Worm (Caenorhabditis elegans) whole organism, L4 larva: ENCODE results near the gene mks-2.
A peak's percentile ranks its signal among the peaks of the same experiment; 100 is the strongest.

Experiments
- F10B5.3 ChIP-seq: sonication (generic microtip); optimal IDR thresholded peaks from 2 replicates; lab custom pipeline; 2016; ENCODE audit warnings: mild to moderate bottlenecking, missing genetic modification characterization, missing compliant biosample characterization
- F26F4.8 ChIP-seq: fragments of 200-800 bp; sonication (Bioruptor generic); conservative IDR thresholded peaks from 2 replicates; pipeline ENCODE4 v1.3.6; 2022; ENCODE audit warnings: missing genetic modification characterization, missing compliant biosample characterization
- R02D3.7 ChIP-seq: fragments of 150-350 bp; sonication (generic microtip); optimal IDR thresholded peaks from 3 replicates; lab custom pipeline; 2014; ENCODE audit warnings: missing biosample characterization, missing genetic modification characterization
- Y105C5A.15 ChIP-seq: fragments of 200-800 bp; sonication (Bioruptor generic); IDR thresholded peaks from 2 replicates; pipeline ENCODE4 v1.3.6; 2022; ENCODE audit warnings: missing genetic modification characterization, missing compliant biosample characterization
- Y5F2A.4 ChIP-seq: fragments of 200-800 bp; sonication (Bioruptor generic); optimal IDR thresholded peaks from 2 replicates; lab custom pipeline; 2018; ENCODE audit warnings: mild to moderate bottlenecking, missing genetic modification characterization, missing compliant biosample characterization
- ZK337.2 ChIP-seq: fragments of 200-800 bp; sonication (Bioruptor generic); IDR thresholded peaks from 2 replicates; pipeline ENCODE4 v1.3.6; 2022; ENCODE audit warnings: missing genetic modification reagents, missing genetic modification characterization, missing compliant biosample characterization
- ZK546.5 ChIP-seq, 2 experiments: sonication (generic microtip); optimal IDR thresholded peaks; 2 replicates each; lab custom pipeline; 2017; ENCODE audit warnings: missing biosample characterization in 2 of 2, missing genetic modification characterization in 2 of 2
- aly-2 ChIP-seq: sonication (generic microtip); optimal IDR thresholded peaks from 2 replicates; lab custom pipeline; 2018; ENCODE audit warnings: missing biosample characterization, missing genetic modification characterization
- ama-1 ChIP-seq: fragments of 150-350 bp; optimal IDR thresholded peaks from 2 replicates; lab custom pipeline; 2014; ENCODE audit warnings: inconsistent platforms, mixed read lengths
- attf-4 ChIP-seq: sonication (generic microtip); optimal IDR thresholded peaks from 3 replicates; lab custom pipeline; 2017; ENCODE audit warnings: missing biosample characterization, missing genetic modification characterization
- ceh-28 ChIP-seq: fragments of 150-350 bp; optimal IDR thresholded peaks from 2 replicates; lab custom pipeline; 2014; ENCODE audit warnings: missing biosample characterization, missing genetic modification reagents, missing genetic modification characterization
- ceh-32 ChIP-seq: sonication (generic microtip); optimal IDR thresholded peaks from 2 replicates; lab custom pipeline; 2016; ENCODE audit warnings: mild to moderate bottlenecking, missing genetic modification characterization, missing compliant biosample characterization; ENCODE audit not compliant: poor library complexity
- ces-1 ChIP-seq: fragments of 150-350 bp; sonication (generic microtip); optimal IDR thresholded peaks from 4 replicates; lab custom pipeline; 2014; ENCODE audit warnings: missing biosample characterization, missing genetic modification reagents, missing genetic modification characterization
- cey-2 ChIP-seq: sonication (generic microtip); optimal IDR thresholded peaks from 3 replicates; lab custom pipeline; 2017; ENCODE audit warnings: missing genetic modification characterization, mild to moderate bottlenecking, missing compliant biosample characterization, antibody characterized with exemption, borderline replicate concordance; ENCODE audit not compliant: insufficient read depth
- ctbp-1 ChIP-seq: fragments of 200-800 bp; sonication (Bioruptor generic); IDR thresholded peaks from 2 replicates; pipeline ENCODE4 v1.3.6; 2022; ENCODE audit warnings: missing genetic modification reagents, missing genetic modification characterization, missing compliant biosample characterization
- daf-12 ChIP-seq: fragments of 150-350 bp; optimal IDR thresholded peaks from 2 replicates; lab custom pipeline; 2014; ENCODE audit warnings: missing biosample characterization, missing genetic modification reagents, missing genetic modification characterization
- daf-16 ChIP-seq, 3 experiments: sonication (generic microtip); optimal IDR thresholded peaks; 2 replicates each; lab custom pipeline; 2016 to 2017; ENCODE audit warnings: missing genetic modification characterization in 3 of 3, missing genetic modification reagents in 3 of 3, mild to moderate bottlenecking in 2 of 3, missing compliant biosample characterization in 2 of 3, missing biosample characterization in 1 of 3, moderate library complexity in 1 of 3
- daf-19 ChIP-seq: fragments of 200-800 bp; sonication (Bioruptor generic); conservative IDR thresholded peaks from 2 replicates; pipeline ENCODE4 v1.3.6; 2022; ENCODE audit warnings: missing genetic modification characterization, missing compliant biosample characterization
- dmd-8 ChIP-seq: fragments of 200-800 bp; sonication (Bioruptor generic); IDR thresholded peaks from 2 replicates; pipeline ENCODE4 v1.3.6; 2022; ENCODE audit warnings: missing genetic modification characterization, missing compliant biosample characterization
- dmd-9 ChIP-seq: fragments of 200-800 bp; sonication (Bioruptor generic); IDR thresholded peaks from 2 replicates; pipeline ENCODE4 v1.3.6; 2022; ENCODE audit warnings: missing genetic modification reagents, missing genetic modification characterization, missing compliant biosample characterization
- dpl-1 ChIP-seq: fragments of 150-350 bp; optimal IDR thresholded peaks from 2 replicates; lab custom pipeline; 2014; ENCODE audit warnings: missing biosample characterization, missing genetic modification reagents, missing genetic modification characterization
- dve-1 ChIP-seq: sonication (generic microtip); optimal IDR thresholded peaks from 2 replicates; lab custom pipeline; 2017; ENCODE audit warnings: antibody characterized with exemption, mild to moderate bottlenecking, missing genetic modification characterization, missing compliant biosample characterization; ENCODE audit not compliant: insufficient read depth
- egl-27 ChIP-seq: sonication (generic microtip); optimal IDR thresholded peaks from 3 replicates; lab custom pipeline; 2017; ENCODE audit warnings: missing biosample characterization, missing genetic modification reagents, missing genetic modification characterization
- fkh-10 ChIP-seq: fragments of 150-350 bp; optimal IDR thresholded peaks from 2 replicates; lab custom pipeline; 2014; ENCODE audit warnings: missing biosample characterization, missing genetic modification reagents, missing genetic modification characterization
- fos-1 ChIP-seq: fragments of 150-350 bp; optimal IDR thresholded peaks from 2 replicates; lab custom pipeline; 2014; ENCODE audit warnings: missing biosample characterization, missing genetic modification characterization
- hlh-11 ChIP-seq: fragments of 200-800 bp; sonication (Bioruptor generic); optimal IDR thresholded peaks from 2 replicates; lab custom pipeline; 2018; ENCODE audit warnings: mild to moderate bottlenecking, missing genetic modification characterization, missing compliant biosample characterization
- hmg-1.1 ChIP-seq: fragments of 200-800 bp; sonication (Bioruptor generic); IDR thresholded peaks from 2 replicates; pipeline ENCODE4 v1.3.6; 2022; ENCODE audit warnings: missing genetic modification reagents, missing genetic modification characterization, missing compliant biosample characterization
- lin-13 ChIP-seq: fragments of 150-350 bp; optimal IDR thresholded peaks from 2 replicates; lab custom pipeline; 2014; ENCODE audit warnings: missing biosample characterization, missing genetic modification reagents, missing genetic modification characterization
- lin-39 ChIP-seq: fragments of 150-350 bp; optimal IDR thresholded peaks from 2 replicates; lab custom pipeline; 2014; ENCODE audit warnings: missing biosample characterization, missing genetic modification reagents, missing genetic modification characterization
- lir-3 ChIP-seq: sonication (generic microtip); optimal IDR thresholded peaks from 2 replicates; lab custom pipeline; 2016; ENCODE audit warnings: mild to moderate bottlenecking, missing genetic modification characterization, missing compliant biosample characterization
- lsy-2 ChIP-seq, 2 experiments: fragments of 150-350 bp in 1 of 2; sonication (generic microtip) in 1 of 2; optimal IDR thresholded peaks; 2 replicates each; lab custom pipeline; 2014 to 2017; ENCODE audit warnings: missing biosample characterization in 2 of 2, missing genetic modification characterization in 2 of 2
- mdl-1 ChIP-seq, 2 experiments: fragments of 150-350 bp in 1 of 2; sonication (generic microtip) in 1 of 2; optimal IDR thresholded peaks; 2 replicates each; lab custom pipeline; 2014 to 2017; ENCODE audit warnings: missing biosample characterization in 2 of 2, missing genetic modification characterization in 2 of 2
- mxl-3 ChIP-seq: fragments of 200-800 bp; sonication (Bioruptor generic); optimal IDR thresholded peaks from 2 replicates; lab custom pipeline; 2018; ENCODE audit warnings: mild to moderate bottlenecking, missing genetic modification characterization, missing compliant biosample characterization
- nhr-10 ChIP-seq: fragments of 150-350 bp; optimal IDR thresholded peaks from 2 replicates; lab custom pipeline; 2014; ENCODE audit warnings: missing biosample characterization, missing genetic modification characterization
- nhr-102 ChIP-seq: sonication (generic microtip); optimal IDR thresholded peaks from 2 replicates; lab custom pipeline; 2016; ENCODE audit warnings: mild to moderate bottlenecking, missing genetic modification characterization, moderate library complexity, missing compliant biosample characterization
- nhr-111 ChIP-seq: fragments of 200-800 bp; sonication (Bioruptor generic); optimal IDR thresholded peaks from 2 replicates; lab custom pipeline; 2018; ENCODE audit warnings: mild to moderate bottlenecking, missing genetic modification characterization, missing compliant biosample characterization
- nhr-25 ChIP-seq: sonication (generic microtip); optimal IDR thresholded peaks from 2 replicates; lab custom pipeline; 2017; ENCODE audit warnings: missing genetic modification characterization, mild to moderate bottlenecking, missing compliant biosample characterization, antibody characterized with exemption, moderate library complexity, borderline replicate concordance; ENCODE audit not compliant: insufficient read depth
- nhr-6 ChIP-seq: fragments of 150-350 bp; optimal IDR thresholded peaks from 2 replicates; lab custom pipeline; 2014; ENCODE audit warnings: missing biosample characterization, missing genetic modification characterization
- php-3 ChIP-seq: fragments of 200-800 bp; sonication (Bioruptor generic); IDR thresholded peaks from 2 replicates; pipeline ENCODE4 v1.3.6; 2022; ENCODE audit warnings: missing genetic modification reagents, missing genetic modification characterization, missing compliant biosample characterization
- pqm-1 ChIP-seq: sonication (generic microtip); optimal IDR thresholded peaks from 2 replicates; lab custom pipeline; 2017; ENCODE audit warnings: missing biosample characterization, missing genetic modification characterization
- rbr-2 ChIP-seq: sonication (generic microtip); optimal IDR thresholded peaks from 2 replicates; lab custom pipeline; 2016; ENCODE audit warnings: missing genotype, missing genetic modification characterization, missing compliant biosample characterization
- set-16 ChIP-seq: fragments of 200-800 bp; sonication (Bioruptor generic); IDR thresholded peaks from 2 replicates; pipeline ENCODE4 v1.3.6; 2022; ENCODE audit warnings: missing genetic modification reagents, missing genetic modification characterization, missing compliant biosample characterization
- skn-1 ChIP-seq: fragments of 150-350 bp; optimal IDR thresholded peaks from 2 replicates; lab custom pipeline; 2014; ENCODE audit warnings: missing biosample characterization, missing genetic modification characterization
- snpc-4 ChIP-seq: fragments of 150-350 bp; optimal IDR thresholded peaks from 2 replicates; lab custom pipeline; 2014; ENCODE audit warnings: missing biosample characterization, missing genetic modification characterization
- spr-1 ChIP-seq: sonication (generic microtip); optimal IDR thresholded peaks from 2 replicates; lab custom pipeline; 2016; ENCODE audit warnings: mild to moderate bottlenecking, missing genetic modification characterization, missing compliant biosample characterization
- tag-97 ChIP-seq: fragments of 200-800 bp; sonication (Bioruptor generic); IDR thresholded peaks from 2 replicates; pipeline ENCODE4 v1.3.6; 2022; ENCODE audit warnings: missing genetic modification characterization, missing compliant biosample characterization
- tra-1 ChIP-seq: fragments of 200-800 bp; sonication (Bioruptor generic); IDR thresholded peaks from 2 replicates; pipeline ENCODE4 v1.3.6; 2022; ENCODE audit warnings: missing genetic modification reagents, missing genetic modification characterization, missing compliant biosample characterization
- unc-130 ChIP-seq: sonication (generic microtip); optimal IDR thresholded peaks from 2 replicates; lab custom pipeline; 2016; ENCODE audit warnings: missing genetic modification reagents, missing genetic modification characterization, missing compliant biosample characterization
- zag-1 ChIP-seq: fragments of 150-350 bp; optimal IDR thresholded peaks from 2 replicates; lab custom pipeline; 2014; ENCODE audit warnings: missing biosample characterization, missing genetic modification characterization
- zip-2 ChIP-seq: fragments of 150-350 bp; optimal IDR thresholded peaks from 2 replicates; lab custom pipeline; 2014; ENCODE audit warnings: missing biosample characterization, missing genetic modification characterization
- ztf-7 ChIP-seq: fragments of 150-350 bp; optimal IDR thresholded peaks from 2 replicates; lab custom pipeline; 2014; ENCODE audit warnings: missing biosample characterization, missing genetic modification characterization

Gene mks-2

ce11 chrII:6248503-6248902 is 29.3 kb upstream of the mks-2 start (continued):
- TF ChIP-seq Y105C5A.15 (GFP tag; lab: Robert Waterston, UW) (peak; percentile 21; the same call in 1 of the 2 replicates), lsy-2 (tag; optimal IDR thresholded peaks at IDR 0.05; lab: Kevin White, UChicago) (peak in 1 of 2 experiments; percentile 35), pqm-1 (tag; lab: Kevin White, UChicago) (no peak), hlh-11 (tag; lab: Kevin White, UChicago) (peak; percentile 34), dmd-9 (GFP tag; lab: Robert Waterston, UW) (0 out of 2 replicates have a peak, but pooled peaks have one; percentile 35), F10B5.3 (no peak), zag-1 (tag; lab: Kevin White, UChicago) (no peak), spr-1 (peak; percentile 45), ztf-7 (tag; lab: Kevin White, UChicago) (no peak), ceh-32 (tag; lab: Kevin White, UChicago) (no peak), dpl-1 (GFP tag; lab: Kevin White, UChicago) (peak; percentile 40), snpc-4 (tag; lab: Kevin White, UChicago) (no peak), unc-130 (GFP tag; lab: Kevin White, UChicago) (peak; percentile 13), daf-12 (tag; lab: Kevin White, UChicago) (no peak), cey-2 (tag; lab: Kevin White, UChicago) (no peak), fkh-10 (no peak), ZK546.5 (tag; optimal IDR thresholded peaks at IDR 0.05; lab: Kevin White, UChicago) (no peak), fos-1 (no peak), tag-97 (GFP tag; lab: Robert Waterston, UW) (no peak), ZK337.2 (GFP tag; lab: Robert Waterston, UW) (0 out of 2 replicates have a peak, but pooled peaks have one; percentile 25), zip-2 (tag; lab: Kevin White, UChicago) (no peak), ama-1 (lab: Kevin White, UChicago) (no peak), Y5F2A.4 (GFP tag; lab: Kevin White, UChicago) (peak; percentile 67), skn-1 (tag; lab: Kevin White, UChicago) (no peak), mxl-3 (peak; percentile 56), hmg-1.1 (GFP tag; lab: Robert Waterston, UW) (peak; percentile 58), nhr-102 (tag; lab: Kevin White, UChicago) (no peak), php-3 (GFP tag; lab: Robert Waterston, UW) (peak; percentile 67; the same call in 1 of the 2 replicates), dmd-8 (GFP tag; lab: Robert Waterston, UW) (peak; percentile 78), nhr-10 (no peak), ctbp-1 (GFP tag; lab: Robert Waterston, UW) (0 out of 2 replicates have a peak, but pooled peaks have one; percentile 36), R02D3.7 (no peak), rbr-2 (peak; percentile 31), nhr-25 (tag; lab: Kevin White, UChicago) (no peak), aly-2 (tag; lab: Kevin White, UChicago) (no peak), daf-16 (GFP tag; optimal IDR thresholded peaks at IDR 0.05; lab: Kevin White, UChicago) (peak in 1 of 2 experiments; percentile 54), daf-16 (tag; optimal IDR thresholded peaks at IDR 0.05; lab: Kevin White, UChicago) (peak; percentile 39), tra-1 (0 out of 2 replicates have a peak, but pooled peaks have one; percentile 45), ces-1 (GFP tag; lab: Kevin White, UChicago) (no peak), daf-19 (GFP tag; lab: Robert Waterston, UW) (peak; percentile 22; the same call in 1 of the 2 replicates), lin-39 (no peak), lir-3 (tag; lab: Kevin White, UChicago) (peak; percentile 77), F26F4.8 (no peak; the same call in 1 of the 2 replicates), nhr-6 (tag; lab: Kevin White, UChicago) (peak; percentile 72), mdl-1 (tag; optimal IDR thresholded peaks at IDR 0.05; lab: Kevin White, UChicago) (no peak), set-16 (GFP tag; lab: Robert Waterston, UW) (peak; percentile 11; the same call in 1 of the 2 replicates), attf-4 (no peak), nhr-111 (GFP tag; lab: Kevin White, UChicago) (peak; percentile 10), dve-1 (tag; lab: Kevin White, UChicago) (peak; percentile 70), ceh-28 (tag; lab: Kevin White, UChicago) (no peak), egl-27 (tag; lab: Kevin White, UChicago) (no peak), lin-13 (GFP tag; lab: Kevin White, UChicago) (no peak)
